Worm (Caenorhabditis elegans): ENCODE data around the gene C35A11.4.
A peak's percentile ranks its signal among the peaks of the same experiment; 100 is the strongest.

Gene C35A11.4

ce11 chrV:5392993-5393628 lies at the start of gene C35A11.4:
TSS of gene C35A11.4 (minus strand) at chrV:5393148.
- TF ChIP-seq hlh-11 (tag; optimal IDR thresholded peaks at IDR 0.05): peak; percentile 76
- no peak for TF ChIP-seq egl-27 (tag; optimal IDR thresholded peaks at IDR 0.05)
- peak; percentile 62 for TF ChIP-seq pqm-1 (tag; optimal IDR thresholded peaks at IDR 0.05)
- peak; percentile 61; the same call in 1 of the 2 replicates for TF ChIP-seq php-3 (GFP tag; IDR thresholded peaks at IDR 0.05)
- TF ChIP-seq daf-16 (GFP tag; optimal IDR thresholded peaks at IDR 0.05): no peak
- TF ChIP-seq daf-16 (tag; optimal IDR thresholded peaks at IDR 0.05): peak; percentile 81
- no peak for TF ChIP-seq saeg-2 (GFP tag; IDR thresholded peaks at IDR 0.05)
- peak; percentile 86 for TF ChIP-seq dve-1 (tag; optimal IDR thresholded peaks at IDR 0.05; ENCODE audit: insufficient read depth)
- peak; percentile 73 for TF ChIP-seq nhr-77 (tag; optimal IDR thresholded peaks at IDR 0.05)
- TF ChIP-seq dpl-1 (GFP tag; optimal IDR thresholded peaks at IDR 0.05): no peak
- peak; percentile 21 for TF ChIP-seq cey-2 (tag; optimal IDR thresholded peaks at IDR 0.05; ENCODE audit: borderline replicate concordance, insufficient read depth)
- peak in 1 of 2 experiments; percentile 63 for TF ChIP-seq mdl-1 (tag; optimal IDR thresholded peaks at IDR 0.05)
- TF ChIP-seq nhr-48 (tag; optimal IDR thresholded peaks at IDR 0.05): peak; percentile 31
- peak; percentile 71 for TF ChIP-seq nhr-28 (tag; optimal IDR thresholded peaks at IDR 0.05)
- TF ChIP-seq hlh-30 (tag; optimal IDR thresholded peaks at IDR 0.05; ENCODE audit: insufficient read depth): peak; percentile 37
- peak; percentile 75 for TF ChIP-seq aha-1 (tag)
- peak; percentile 65 for TF ChIP-seq dmd-6 (GFP tag; IDR thresholded peaks at IDR 0.05)

ce11 chrV:5442366-5442765 lies 49.4 kb upstream of the C35A11.4 start:
- TF ChIP-seq vab-7 (GFP tag; IDR thresholded peaks at IDR 0.05): no peak
- no peak for TF ChIP-seq madf-9 (GFP tag; conservative IDR thresholded peaks at IDR 0.05)
- no peak for TF ChIP-seq D1046.2 (GFP tag; IDR thresholded peaks at IDR 0.05)
- TF ChIP-seq ztf-11 (tag; optimal IDR thresholded peaks at IDR 0.05): no peak
- peak in 1 of 2 experiments; percentile 95 for TF ChIP-seq unc-62 (GFP tag; optimal IDR thresholded peaks at IDR 0.05 in 1 of 2)
- TF ChIP-seq unc-62 (tag; optimal IDR thresholded peaks at IDR 0.05): no peak

ce11 chrV:5439068-5439467 lies 46.1 kb upstream of the C35A11.4 start, which contains the start of gene snpc-1.3:
TSS of gene snpc-1.3 (minus strand) at chrV:5439168.
- TF ChIP-seq tra-1 (GFP tag; IDR thresholded peaks at IDR 0.05) (0 out of 2 replicates have a peak, but pooled peaks have one; percentile 63), egl-43 (GFP tag; IDR thresholded peaks at IDR 0.05) (no peak), lin-39 (tag; optimal IDR thresholded peaks at IDR 0.05) (no peak)

- TF ChIP-seq nhr-11 (tag; optimal IDR thresholded peaks at IDR 0.05) (peak; percentile 3), ceh-20 (GFP tag; IDR thresholded peaks at IDR 0.05) (0 out of 2 replicates have a peak, but pooled peaks have one; percentile 31), saeg-2 (GFP tag; IDR thresholded peaks at IDR 0.05) (no peak), lin-38 (GFP tag; IDR thresholded peaks at IDR 0.05) (peak; percentile 97), lin-29 (GFP tag; IDR thresholded peaks at IDR 0.05) (no peak), lin-39 (tag; optimal IDR thresholded peaks at IDR 0.05) (no peak), unc-130 (GFP tag; optimal IDR thresholded peaks at IDR 0.05) (no peak), mxl-3 (GFP tag; optimal IDR thresholded peaks at IDR 0.05) (peak; percentile 67), Y105C5A.15 (GFP tag; IDR thresholded peaks at IDR 0.05) (no peak), aly-2 (tag; optimal IDR thresholded peaks at IDR 0.05) (no peak), lin-13 (GFP tag; optimal IDR thresholded peaks at IDR 0.05) (peak; percentile 59), lsy-2 (tag; optimal IDR thresholded peaks at IDR 0.05) (peak in 1 of 2 experiments; percentile 85), mes-2 (tag; optimal IDR thresholded peaks at IDR 0.05; ENCODE audit: poor library complexity, severe bottlenecking) (peak; percentile 79), hmg-1.1 (GFP tag; IDR thresholded peaks at IDR 0.05) (0 out of 2 replicates have a peak, but pooled peaks have one; percentile 37), nhr-25 (tag; optimal IDR thresholded peaks at IDR 0.05; ENCODE audit: borderline replicate concordance, insufficient read depth) (no peak), dve-1 (tag; optimal IDR thresholded peaks at IDR 0.05; ENCODE audit: insufficient read depth) (peak; percentile 89), tra-1 (GFP tag; IDR thresholded peaks at IDR 0.05) (peak; percentile 71; the same call in 1 of the 2 replicates), pha-4 (GFP tag; IDR thresholded peaks at IDR 0.05) (no peak), pha-4 (tag; optimal IDR thresholded peaks at IDR 0.05) (peak; percentile 14), nhr-48 (tag; optimal IDR thresholded peaks at IDR 0.05) (peak; percentile 37), rbr-2 (tag; optimal IDR thresholded peaks at IDR 0.05) (peak; percentile 10), nhr-28 (tag; optimal IDR thresholded peaks at IDR 0.05) (peak; percentile 97), zip-2 (tag; optimal IDR thresholded peaks at IDR 0.05) (no peak), dpl-1 (GFP tag; optimal IDR thresholded peaks at IDR 0.05) (peak; percentile 90), mxl-2 (GFP tag; conservative IDR thresholded peaks at IDR 0.05) (no peak)
These were observed 40.1 kb upstream of the C35A11.4 start, which contains the start of gene acl-6 for ce11 chrV:5433020-5433419. TSS of gene acl-6 (plus strand) at chrV:5433386.

All from whole organism, L4 larva.